Worm (Caenorhabditis elegans): ENCODE measurements around the gene acr-20.

The acr-20 gene

ce11 chrII:14361719-14362118 lies 16.0 kb downstream of the acr-20 start, which contains the start of gene tebp-1:
Gene tebp-1, plus strand, starts transcription at chrII:14362019.
- TF ChIP-seq efl-1 (optimal IDR thresholded peaks at IDR 0.05), result no peak
- TF ChIP-seq efl-1 (GFP tag; optimal IDR thresholded peaks at IDR 0.05 in 1 of 2), result peak in 1 of 2 experiments; percentile 2
- no peak for TF ChIP-seq nhr-19 (GFP tag; conservative IDR thresholded peaks at IDR 0.05)

DNA sequence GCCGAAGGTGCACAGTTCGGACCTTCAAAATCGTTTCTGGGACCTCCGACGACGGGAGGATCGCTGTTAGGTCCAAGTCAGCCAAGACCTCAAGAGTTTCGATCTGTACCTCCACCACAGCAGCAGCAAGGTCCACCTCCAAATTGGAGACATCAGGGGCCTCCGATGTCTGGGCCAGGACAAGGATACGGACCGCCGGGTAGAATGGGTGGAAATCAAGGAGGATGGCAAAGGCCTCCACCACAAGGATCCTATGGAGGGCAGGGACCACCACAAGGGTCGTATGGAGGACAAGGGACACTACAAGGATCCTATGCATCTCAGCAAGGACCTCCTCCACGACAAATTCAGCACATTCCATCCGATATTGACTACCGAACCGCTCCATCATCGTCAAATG lies 17.0 kb downstream of the acr-20 start:
- no peak for TF ChIP-seq efl-1 (optimal IDR thresholded peaks at IDR 0.05)
- no peak for TF ChIP-seq efl-1 (GFP tag; optimal IDR thresholded peaks at IDR 0.05 in 1 of 2)
- no peak for TF ChIP-seq nhr-84 (tag; optimal IDR thresholded peaks at IDR 0.05)
- TF ChIP-seq fkh-10 (GFP tag; optimal IDR thresholded peaks at IDR 0.05), result no peak
- TF ChIP-seq nhr-19 (GFP tag; conservative IDR thresholded peaks at IDR 0.05), result no peak
- TF ChIP-seq unc-30 (tag; optimal IDR thresholded peaks at IDR 0.05), result no peak
- TF ChIP-seq vab-15 (tag; optimal IDR thresholded peaks at IDR 0.05), result no peak
- no peak for TF ChIP-seq aha-1 (tag; optimal IDR thresholded peaks at IDR 0.05)
- no peak for TF ChIP-seq mdl-1 (tag; optimal IDR thresholded peaks at IDR 0.05)
- TF ChIP-seq C16A3.4 (tag; optimal IDR thresholded peaks at IDR 0.05), result no peak
- no peak for TF ChIP-seq dpl-1 (GFP tag; optimal IDR thresholded peaks at IDR 0.05)
- TF ChIP-seq sup-37 (GFP tag; optimal IDR thresholded peaks at IDR 0.05), result no peak
- no peak for TF ChIP-seq nhr-90 (tag; optimal IDR thresholded peaks at IDR 0.05; ENCODE audit: poor library complexity)
- no peak for TF ChIP-seq zag-1 (tag; optimal IDR thresholded peaks at IDR 0.05)

DNA sequence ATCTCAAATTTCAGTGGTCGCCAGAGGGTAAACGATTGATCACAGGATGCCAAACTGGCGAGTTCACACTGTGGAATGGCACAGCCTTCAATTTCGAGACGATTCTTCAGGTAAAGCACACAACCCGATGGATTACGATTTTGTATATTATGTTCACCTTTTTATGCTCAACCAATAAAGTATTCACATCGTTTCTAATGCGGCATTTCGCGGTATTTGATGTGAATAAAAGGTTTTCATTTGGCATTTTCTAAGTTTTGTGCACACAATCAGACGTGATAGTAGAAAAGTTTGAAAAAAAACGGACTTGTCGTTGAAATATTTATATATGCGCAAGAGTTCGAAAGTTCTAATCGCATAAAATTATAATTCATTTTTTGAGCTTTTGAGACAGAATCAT lies 18.7 kb downstream of the acr-20 start:
- TF ChIP-seq pag-3 (tag; optimal IDR thresholded peaks at IDR 0.05; ENCODE audit: borderline replicate concordance, insufficient read depth) (no peak), efl-1 (optimal IDR thresholded peaks at IDR 0.05) (no peak), efl-1 (GFP tag; optimal IDR thresholded peaks at IDR 0.05 in 1 of 2) (peak in 1 of 2 experiments; percentile 34)

DNA sequence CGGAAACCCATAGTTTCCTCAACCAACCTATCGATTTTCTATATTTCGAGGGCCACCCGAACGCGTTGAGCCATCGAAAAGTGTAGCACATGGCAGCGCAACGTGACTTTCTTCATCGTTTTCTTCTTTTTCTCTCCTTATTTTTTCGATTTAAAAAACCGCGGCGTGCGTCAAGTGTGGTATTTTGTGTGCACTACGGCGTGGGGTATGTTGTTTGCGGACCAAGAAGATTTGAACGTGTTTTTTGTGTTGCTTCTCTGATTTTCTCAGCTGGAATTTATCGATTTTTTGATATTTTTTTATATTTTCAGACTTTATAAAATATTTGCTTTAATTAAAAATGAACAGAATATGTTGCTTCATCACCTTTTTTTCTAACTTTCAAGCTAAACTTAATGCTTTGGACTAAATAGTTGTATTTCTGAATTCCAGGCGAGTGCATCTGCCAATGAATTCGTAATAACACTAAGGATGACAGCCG lies 19.7 kb downstream of the acr-20 start, which contains the start of the genes agl-1 and pfs-2:
TSS of gene agl-1 (minus strand) at position 178 of the 481 bp plus-strand sequence.
TSS of gene pfs-2 (plus strand) at position 431 of the 481 bp plus-strand sequence.
- TF ChIP-seq rnt-1 (tag; optimal IDR thresholded peaks at IDR 0.05), result peak; percentile 87
- TF ChIP-seq fkh-4 (tag; optimal IDR thresholded peaks at IDR 0.05; ENCODE audit: borderline replicate concordance), result no peak
- peak; percentile 91 to 94 for TF ChIP-seq lsy-2 (tag; optimal IDR thresholded peaks at IDR 0.05)
- peak; percentile 7 for TF ChIP-seq fos-1 (tag; optimal IDR thresholded peaks at IDR 0.05)
- no peak for TF ChIP-seq mef-2 (tag; optimal IDR thresholded peaks at IDR 0.05)
- peak; percentile 68 for TF ChIP-seq dsc-1 (tag; optimal IDR thresholded peaks at IDR 0.05)
- TF ChIP-seq unc-62 (GFP tag; optimal IDR thresholded peaks at IDR 0.05), result no peak
- TF ChIP-seq nhr-85 (tag), result peak; percentile 9
- no peak for TF ChIP-seq ces-1 (GFP tag; optimal IDR thresholded peaks at IDR 0.05)
- peak; percentile 60 for TF ChIP-seq unc-130 (tag; optimal IDR thresholded peaks at IDR 0.05)
- TF ChIP-seq C34B4.2 (tag; optimal IDR thresholded peaks at IDR 0.05), result no peak
- TF ChIP-seq nhr-84 (tag; optimal IDR thresholded peaks at IDR 0.05), result no peak
- peak; percentile 3 for TF ChIP-seq C04F5.9 (tag; optimal IDR thresholded peaks at IDR 0.05)
- TF ChIP-seq C16A3.4 (tag; optimal IDR thresholded peaks at IDR 0.05), result peak; percentile 76
- peak in 1 of 6 experiments; percentile 34 for TF ChIP-seq elt-3 (tag; optimal IDR thresholded peaks at IDR 0.05)
- TF ChIP-seq tlp-1 (tag; optimal IDR thresholded peaks at IDR 0.05), result no peak
- TF ChIP-seq nhr-20 (tag; optimal IDR thresholded peaks at IDR 0.05), result peak; percentile 56
- peak; percentile 43 to 81 (median 65) for TF ChIP-seq ceh-82 (tag; optimal IDR thresholded peaks at IDR 0.05)
- peak; percentile 69 for TF ChIP-seq lin-15B (tag; optimal IDR thresholded peaks at IDR 0.05)
- no peak for TF ChIP-seq sptf-1 (tag; optimal IDR thresholded peaks at IDR 0.05)
- no peak for TF ChIP-seq egl-27 (tag; optimal IDR thresholded peaks at IDR 0.05)
- no peak for TF ChIP-seq unc-98 (GFP tag; IDR thresholded peaks at IDR 0.05)
- TF ChIP-seq hlh-4 (tag; optimal IDR thresholded peaks at IDR 0.05), result no peak
- no peak for TF ChIP-seq ceh-88 (GFP tag; IDR thresholded peaks at IDR 0.05)
- TF ChIP-seq snu-23 (GFP tag; optimal IDR thresholded peaks at IDR 0.05), result peak; percentile 80
- no peak for TF ChIP-seq nhr-28 (tag; optimal IDR thresholded peaks at IDR 0.05)
- no peak for TF ChIP-seq Y116A8C.19 (tag; optimal IDR thresholded peaks at IDR 0.05; ENCODE audit: borderline replicate concordance)
- no peak for TF ChIP-seq fkh-10 (GFP tag; optimal IDR thresholded peaks at IDR 0.05)
- no peak; the same call in 1 of the 2 replicates for TF ChIP-seq mab-9 (GFP tag; IDR thresholded peaks at IDR 0.05)
- no peak for TF ChIP-seq alr-1 (tag; optimal IDR thresholded peaks at IDR 0.05; ENCODE audit: borderline replicate concordance)
- TF ChIP-seq tbx-2 (tag; optimal IDR thresholded peaks at IDR 0.05), result peak; percentile 69
- TF ChIP-seq swsn-7 (tag; optimal IDR thresholded peaks at IDR 0.05), result peak; percentile 69
- peak; percentile 83 for TF ChIP-seq nhr-71 (tag; optimal IDR thresholded peaks at IDR 0.05)
- TF ChIP-seq fkh-8 (tag; optimal IDR thresholded peaks at IDR 0.05), result peak; percentile 58
- peak; percentile 82 for TF ChIP-seq mep-1 (tag; optimal IDR thresholded peaks at IDR 0.05)
